Worm (Caenorhabditis elegans) whole organism, L1 larva: ENCODE results near the gene oac-3.

ENCODE experiments used
- C04F5.9 ChIP-seq: sonication (generic microtip); optimal IDR thresholded peaks from 2 replicates; lab custom pipeline; 2016; ENCODE audit warnings: missing genetic modification characterization, missing compliant biosample characterization
- C16A3.4 ChIP-seq: fragments of 150-350 bp; optimal IDR thresholded peaks from 2 replicates; lab custom pipeline; 2014; ENCODE audit warnings: missing biosample characterization, missing genetic modification characterization
- aha-1 ChIP-seq: fragments of 150-350 bp; optimal IDR thresholded peaks from 2 replicates; lab custom pipeline; 2014; ENCODE audit warnings: missing biosample characterization, missing genetic modification characterization
- alr-1 ChIP-seq: fragments of 200-800 bp; sonication (Bioruptor generic); optimal IDR thresholded peaks from 2 replicates; lab custom pipeline; 2018; ENCODE audit warnings: borderline replicate concordance, mild to moderate bottlenecking, missing genetic modification characterization, missing compliant biosample characterization
- ama-1 ChIP-seq: fragments of 150-350 bp; optimal IDR thresholded peaks from 2 replicates; lab custom pipeline; 2014
- ceh-8 ChIP-seq: fragments of 200-800 bp; sonication (Bioruptor generic); optimal IDR thresholded peaks from 2 replicates; lab custom pipeline; 2018; ENCODE audit warnings: mild to moderate bottlenecking, missing genetic modification characterization, moderate library complexity, missing compliant biosample characterization
- ceh-82 ChIP-seq, 3 experiments: fragments of 150-350 bp in 1 of 3; sonication (generic microtip) in 2 of 3; optimal IDR thresholded peaks; 2 replicates each; lab custom pipeline; 2014 to 2017; ENCODE audit warnings: missing biosample characterization in 3 of 3, missing genetic modification characterization in 3 of 3
- ceh-90 ChIP-seq: sonication (generic microtip); optimal IDR thresholded peaks from 2 replicates; lab custom pipeline; 2016; ENCODE audit warnings: missing genetic modification characterization, missing compliant biosample characterization
- dpl-1 ChIP-seq, 3 experiments: fragments of 150-350 bp in 2 of 3; sonication (generic microtip) in 1 of 3; optimal IDR thresholded peaks; 2 replicates each; lab custom pipeline; 2014 to 2017; ENCODE audit warnings: missing biosample characterization in 3 of 3, missing genetic modification characterization in 3 of 3, missing genetic modification reagents in 3 of 3
- dsc-1 ChIP-seq: sonication (generic microtip); optimal IDR thresholded peaks from 2 replicates; lab custom pipeline; 2016; ENCODE audit warnings: mild to moderate bottlenecking, missing genetic modification characterization, missing compliant biosample characterization
- elt-2 ChIP-seq: sonication (generic microtip); optimal IDR thresholded peaks from 2 replicates; lab custom pipeline; 2016; ENCODE audit warnings: missing genetic modification characterization, mild to moderate bottlenecking, inconsistent platforms, missing compliant biosample characterization, missing genetic modification reagents
- elt-3 ChIP-seq, 6 experiments: fragments of 150-350 bp in 1 of 6; sonication (generic microtip); optimal IDR thresholded peaks; 2 replicates each; lab custom pipeline; 2017 to 2018; ENCODE audit warnings: missing biosample characterization in 6 of 6, missing genetic modification characterization in 6 of 6, inconsistent platforms in 1 of 6
- ets-5 ChIP-seq: fragments of 200-800 bp; sonication (Bioruptor generic); IDR thresholded peaks from 2 replicates; pipeline ENCODE4 v1.3.6; 2022; ENCODE audit warnings: missing genetic modification characterization, missing compliant biosample characterization
- fkh-10 ChIP-seq: sonication (generic microtip); optimal IDR thresholded peaks from 2 replicates; lab custom pipeline; 2017; ENCODE audit warnings: missing biosample characterization, missing genetic modification reagents, missing genetic modification characterization
- fkh-4 ChIP-seq: sonication (generic microtip); optimal IDR thresholded peaks from 2 replicates; lab custom pipeline; 2016; ENCODE audit warnings: missing compliant biosample characterization, missing genetic modification characterization, borderline replicate concordance
- grh-1 ChIP-seq: fragments of 200-800 bp; sonication (Bioruptor generic); IDR thresholded peaks from 2 replicates; pipeline ENCODE4 v1.3.6; 2022; ENCODE audit warnings: missing genetic modification reagents, missing genetic modification characterization, missing compliant biosample characterization
- irx-1 ChIP-seq: sonication (generic microtip); optimal IDR thresholded peaks from 2 replicates; lab custom pipeline; 2016; ENCODE audit warnings: missing genetic modification characterization, missing compliant biosample characterization
- jun-1 ChIP-seq: fragments of 150-350 bp; optimal IDR thresholded peaks from 2 replicates; lab custom pipeline; 2014; ENCODE audit warnings: missing biosample characterization, missing genetic modification reagents, missing genetic modification characterization
- lin-14 ChIP-seq: fragments of 200-800 bp; sonication (Bioruptor generic); optimal IDR thresholded peaks from 2 replicates; lab custom pipeline; 2018; ENCODE audit warnings: mild to moderate bottlenecking, missing genetic modification characterization, moderate library complexity, missing compliant biosample characterization
- lin-39 ChIP-seq: fragments of 150-350 bp; optimal IDR thresholded peaks from 2 replicates; lab custom pipeline; 2014; ENCODE audit warnings: missing biosample characterization, missing genetic modification reagents, missing genetic modification characterization
- mab-9 ChIP-seq: fragments of 200-800 bp; sonication (Bioruptor generic); IDR thresholded peaks from 2 replicates; pipeline ENCODE4 v1.3.6; 2022; ENCODE audit warnings: missing genetic modification reagents, missing genetic modification characterization, missing compliant biosample characterization
- nhr-11 ChIP-seq: fragments of 150-350 bp; optimal IDR thresholded peaks from 2 replicates; lab custom pipeline; 2014; ENCODE audit warnings: missing biosample characterization, missing genetic modification characterization
- nhr-19 ChIP-seq: fragments of 200-800 bp; sonication (Bioruptor generic); conservative IDR thresholded peaks from 2 replicates; pipeline ENCODE4 v1.3.6; 2022; ENCODE audit warnings: missing genetic modification characterization, missing compliant biosample characterization
- nhr-20 ChIP-seq: sonication (generic microtip); optimal IDR thresholded peaks from 2 replicates; lab custom pipeline; 2016; ENCODE audit warnings: mild to moderate bottlenecking, missing genetic modification characterization, missing compliant biosample characterization
- nhr-28 ChIP-seq: fragments of 150-350 bp; optimal IDR thresholded peaks from 2 replicates; lab custom pipeline; 2014; ENCODE audit warnings: missing biosample characterization, missing genetic modification characterization
- nhr-47 ChIP-seq: sonication (generic microtip); optimal IDR thresholded peaks from 2 replicates; lab custom pipeline; 2016; ENCODE audit warnings: mild to moderate bottlenecking, missing genetic modification characterization, moderate library complexity, missing compliant biosample characterization
- nhr-84 ChIP-seq: sonication (generic microtip); optimal IDR thresholded peaks from 2 replicates; lab custom pipeline; 2017; ENCODE audit warnings: missing biosample characterization, missing genetic modification characterization
- pag-3 ChIP-seq: sonication (generic microtip); optimal IDR thresholded peaks from 2 replicates; lab custom pipeline; 2017; ENCODE audit warnings: missing genetic modification characterization, mild to moderate bottlenecking, missing compliant biosample characterization, antibody characterized with exemption, borderline replicate concordance; ENCODE audit not compliant: insufficient read depth
- pax-3 ChIP-seq: fragments of 200-800 bp; sonication (Bioruptor generic); optimal IDR thresholded peaks from 2 replicates; lab custom pipeline; 2018; ENCODE audit warnings: mild to moderate bottlenecking, missing genetic modification characterization, moderate library complexity, missing compliant biosample characterization
- pqm-1 ChIP-seq: sonication (generic microtip); optimal IDR thresholded peaks from 3 replicates; lab custom pipeline; 2017; ENCODE audit warnings: missing biosample characterization, missing genetic modification characterization
- snpc-4 ChIP-seq: fragments of 150-350 bp; optimal IDR thresholded peaks from 2 replicates; lab custom pipeline; 2014; ENCODE audit warnings: missing biosample characterization, missing genetic modification characterization
- snu-23 ChIP-seq: sonication (generic microtip); optimal IDR thresholded peaks from 2 replicates; lab custom pipeline; 2016; ENCODE audit warnings: missing genetic modification characterization, missing compliant biosample characterization
- sox-4 ChIP-seq: sonication (generic microtip); optimal IDR thresholded peaks from 2 replicates; lab custom pipeline; 2016; ENCODE audit warnings: missing genetic modification characterization, missing compliant biosample characterization
- sptf-1 ChIP-seq: fragments of 150-350 bp; optimal IDR thresholded peaks from 2 replicates; lab custom pipeline; 2014; ENCODE audit warnings: missing biosample characterization, missing genetic modification characterization
- sup-37 ChIP-seq: fragments of 200-800 bp; sonication (Bioruptor generic); optimal IDR thresholded peaks from 2 replicates; lab custom pipeline; 2018; ENCODE audit warnings: mild to moderate bottlenecking, missing genetic modification characterization, missing compliant biosample characterization
- tbx-2 ChIP-seq: sonication (generic microtip); optimal IDR thresholded peaks from 2 replicates; lab custom pipeline; 2016; ENCODE audit warnings: missing genetic modification characterization, missing compliant biosample characterization
- unc-130 ChIP-seq: fragments of 150-350 bp; optimal IDR thresholded peaks from 2 replicates; lab custom pipeline; 2017; ENCODE audit warnings: missing biosample characterization, missing genetic modification characterization, inconsistent platforms
- unc-86 ChIP-seq: sonication (generic microtip); optimal IDR thresholded peaks from 2 replicates; lab custom pipeline; 2016; ENCODE audit warnings: missing genetic modification characterization, missing compliant biosample characterization
- ztf-11 ChIP-seq, 2 experiments: sonication (generic microtip); optimal IDR thresholded peaks; 2 replicates each; lab custom pipeline; 2016 to 2017; ENCODE audit warnings: missing genetic modification characterization in 2 of 2, missing biosample characterization in 1 of 2, missing compliant biosample characterization in 1 of 2

The oac-3 gene

DNA sequence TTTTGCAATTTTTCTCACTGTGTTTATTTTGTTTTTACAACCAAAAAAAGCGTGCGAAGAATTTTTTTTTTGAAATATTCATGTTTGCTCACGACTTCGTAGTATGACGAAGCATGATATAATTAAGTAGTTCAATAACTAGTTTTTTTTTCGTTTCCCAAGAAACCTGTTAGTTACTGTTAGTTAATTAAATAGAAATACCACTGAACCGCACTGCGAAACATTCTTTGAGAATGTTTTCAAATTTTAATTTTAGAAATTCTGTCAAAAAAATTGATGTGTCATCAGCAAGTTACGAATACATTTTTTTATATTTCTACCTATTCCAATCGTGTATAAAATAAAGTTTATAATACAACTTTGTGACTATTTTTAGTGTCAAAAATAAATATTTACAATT is 27.1 kb downstream of the oac-3 start, which contains the start of gene srxa-12:
TSS of gene srxa-12 (plus strand) at position 301 of the 400 bp plus-strand sequence.
- TF ChIP-seq aha-1 (tag; lab: Kevin White, UChicago) (no peak), unc-130 (tag; lab: Kevin White, UChicago) (no peak), snu-23 (GFP tag; lab: Kevin White, UChicago) (no peak), ets-5 (GFP tag; lab: Robert Waterston, UW) (no peak), nhr-84 (no peak)
- TF ChIP-seq, all 84 proteins: peak for 0

DNA sequence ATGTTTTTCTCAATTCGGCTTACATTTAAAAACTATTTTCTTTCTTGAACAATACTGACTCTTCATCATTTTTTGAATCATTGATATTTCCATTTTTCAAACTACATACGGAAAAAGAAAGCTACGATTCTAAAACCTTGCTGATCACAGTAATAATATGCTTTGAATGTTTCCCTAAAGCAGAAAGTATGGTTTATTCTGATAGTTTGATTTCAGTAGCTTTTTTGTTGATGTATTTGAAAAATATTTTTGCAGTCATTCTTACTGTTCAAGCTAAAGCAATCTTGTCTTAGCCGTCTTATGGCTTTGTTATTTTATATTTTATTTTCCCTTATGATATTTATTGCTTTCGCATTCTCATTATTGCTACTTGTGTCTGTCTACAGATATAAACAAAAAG is 30.2 kb downstream of the oac-3 start, which contains the start of gene srxa-13:
TSS of gene srxa-13 (plus strand) at position 301 of the 400 bp plus-strand sequence.
- no peak for TF ChIP-seq dpl-1 (GFP tag; optimal IDR thresholded peaks at IDR 0.05; lab: Kevin White, UChicago)
- TF ChIP-seq mab-9 (GFP tag; lab: Robert Waterston, UW): no peak
- TF ChIP-seq snu-23 (GFP tag; lab: Kevin White, UChicago): no peak
- TF ChIP-seq pax-3 (tag; lab: Kevin White, UChicago): no peak
- TF ChIP-seq C16A3.4 (tag; lab: Kevin White, UChicago): no peak
- TF ChIP-seq ceh-8 (GFP tag; lab: Kevin White, UChicago): no peak
- TF ChIP-seq nhr-84: no peak
- no peak for TF ChIP-seq jun-1 (tag; lab: Kevin White, UChicago)
- no peak for TF ChIP-seq lin-14 (GFP tag; lab: Kevin White, UChicago)
- TF ChIP-seq tbx-2: no peak
- TF ChIP-seq fkh-4 (tag; lab: Kevin White, UChicago): no peak
- no peak for TF ChIP-seq unc-130 (tag; lab: Kevin White, UChicago)
- no peak for TF ChIP-seq snpc-4 (tag; lab: Kevin White, UChicago)
- no peak for TF ChIP-seq sptf-1
- TF ChIP-seq ceh-90: no peak
- TF ChIP-seq pag-3: no peak
- TF ChIP-seq fkh-10 (GFP tag; lab: Kevin White, UChicago): no peak
- no peak for TF ChIP-seq nhr-11 (tag; lab: Kevin White, UChicago)
- TF ChIP-seq pqm-1 (tag; lab: Kevin White, UChicago): no peak
- no peak for TF ChIP-seq lin-39 (tag; lab: Kevin White, UChicago)

DNA sequence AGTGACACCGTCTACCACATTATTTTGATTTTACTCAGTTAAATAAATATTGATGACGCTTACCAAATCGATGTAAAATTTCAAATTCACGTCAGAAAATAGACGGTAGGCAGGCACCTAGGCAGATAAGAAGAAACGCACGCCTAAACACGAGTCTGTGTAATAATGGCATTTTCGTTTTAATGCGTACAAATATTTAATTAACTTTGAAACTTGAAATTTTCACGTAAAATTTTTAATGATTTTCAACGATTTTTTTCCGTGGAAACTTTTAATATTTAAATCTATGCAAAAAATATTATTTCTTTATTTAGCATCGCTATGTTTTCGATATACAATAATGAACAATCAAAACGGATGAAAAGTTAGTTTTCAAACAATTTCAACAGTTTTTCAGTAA is 31.9 kb downstream of the oac-3 start, which contains the start of gene C06B3.16:
TSS of gene C06B3.16 (plus strand) at position 301 of the 400 bp plus-strand sequence.
- TF ChIP-seq ztf-11 (tag; optimal IDR thresholded peaks at IDR 0.05; lab: Kevin White, UChicago) (no peak), alr-1 (tag; lab: Kevin White, UChicago) (no peak), unc-86 (no peak), nhr-47 (tag; lab: Kevin White, UChicago) (no peak), irx-1 (tag; lab: Kevin White, UChicago) (no peak), nhr-28 (tag; lab: Kevin White, UChicago) (no peak), elt-2 (tag; lab: Kevin White, UChicago) (no peak), dsc-1 (no peak), ceh-82 (tag; optimal IDR thresholded peaks at IDR 0.05; lab: Kevin White, UChicago) (no peak)
- TF ChIP-seq, all 84 proteins: peak for 0

DNA sequence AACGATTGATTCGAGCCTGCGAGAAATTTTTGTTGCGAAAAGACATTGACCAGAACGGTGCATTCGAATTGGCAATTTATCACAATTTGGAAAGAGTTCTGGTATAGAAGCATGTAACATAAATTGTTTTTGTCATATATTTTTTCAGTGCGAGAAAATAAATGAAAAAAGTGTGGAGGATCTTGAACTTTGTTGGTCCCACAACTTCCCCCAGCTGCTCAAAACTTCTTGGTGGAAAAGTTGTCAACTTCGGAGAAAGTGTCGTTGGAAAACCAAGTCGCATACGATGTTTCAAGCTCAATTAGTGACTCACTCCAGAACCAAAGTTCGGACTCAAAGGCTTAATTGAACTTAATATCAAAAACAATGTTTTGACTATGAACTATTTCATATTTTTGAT is 32.6 kb downstream of the oac-3 start:
- TF ChIP-seq sup-37 (GFP tag; lab: Kevin White, UChicago) (no peak), sox-4 (tag; lab: Kevin White, UChicago) (no peak)

DNA sequence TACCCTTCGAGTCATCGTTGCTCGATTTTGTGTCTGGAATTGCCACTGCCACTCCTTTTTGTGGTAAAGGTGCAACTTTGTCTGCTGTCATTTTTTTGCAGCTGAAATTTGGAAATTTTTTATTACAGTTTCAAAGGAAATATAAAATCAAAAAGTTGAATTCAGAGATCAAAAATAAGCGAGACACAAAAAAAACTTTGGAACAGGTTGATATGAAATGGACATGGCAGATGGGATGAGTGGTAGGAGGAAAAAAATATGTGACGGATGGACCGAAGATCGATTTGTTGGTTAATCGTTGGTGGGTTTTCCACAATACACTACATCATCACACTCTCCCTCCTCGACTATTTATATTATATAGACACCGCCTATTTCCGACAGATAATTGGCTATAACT is 35.2 kb downstream of the oac-3 start, which contains the start of gene R10D12.1:
TSS of gene R10D12.1 (minus strand) at position 101 of the 400 bp plus-strand sequence.
- TF ChIP-seq grh-1 (GFP tag; lab: Robert Waterston, UW): 0 out of 2 replicates have a peak, but pooled peaks have one; percentile 25
- no peak for TF ChIP-seq unc-130 (tag; lab: Kevin White, UChicago)
- peak; percentile 2 for TF ChIP-seq nhr-20
- no peak for TF ChIP-seq nhr-19 (GFP tag; lab: Robert Waterston, UW)
- TF ChIP-seq elt-3 (tag; optimal IDR thresholded peaks at IDR 0.05; lab: Kevin White, UChicago): peak in 1 of 6 experiments; percentile 40
- peak; percentile 30 for TF ChIP-seq ama-1
- no peak for TF ChIP-seq C04F5.9
